Fruit fly (Drosophila melanogaster): ENCODE data around the gene cysu.

- no peak for TF ChIP-seq pan (optimal IDR thresholded peaks at IDR 0.05)
- no peak for TF ChIP-seq EcR (GFP tag; optimal IDR thresholded peaks at IDR 0.05)
- TF ChIP-seq CG8478 (optimal IDR thresholded peaks at IDR 0.05), result no peak
- TF ChIP-seq Dll (optimal IDR thresholded peaks at IDR 0.05), result no peak
- no peak for TF ChIP-seq usp (GFP tag; optimal IDR thresholded peaks at IDR 0.05)
- no peak for TF ChIP-seq psq (optimal IDR thresholded peaks at IDR 0.05)
Measured at dm6 chr3R:17410808-17411207, 14.8 kb upstream of the cysu start, which contains the start of gene CG5863.

Measured in whole organism.